Worm (Caenorhabditis elegans) whole organism, young adult: Measurements from ENCODE around the gene C16D9.9.

Source experiments
- F49E8.2 ChIP-seq: sonication (generic microtip); optimal IDR thresholded peaks from 3 replicates; lab custom pipeline; 2017; ENCODE audit warnings: missing genetic modification characterization, mild to moderate bottlenecking, missing compliant biosample characterization, antibody characterized with exemption, moderate library complexity; ENCODE audit not compliant: insufficient read depth
- ama-1 ChIP-seq, 3 experiments: fragments of 150-350 bp in 1 of 3; sonication (generic microtip) in 2 of 3; optimal IDR thresholded peaks; 2 replicates each; lab custom pipeline; 2014 to 2018; ENCODE audit warnings: missing biosample characterization in 2 of 3, missing genetic modification characterization in 2 of 3, missing genetic modification reagents in 2 of 3
- ceh-58 ChIP-seq: fragments of 200-800 bp; sonication (Bioruptor generic); IDR thresholded peaks from 2 replicates; pipeline ENCODE4 v1.3.6; 2022; ENCODE audit warnings: missing genetic modification characterization, missing compliant biosample characterization
- dpl-1 ChIP-seq: fragments of 150-350 bp; optimal IDR thresholded peaks from 2 replicates; lab custom pipeline; 2014; ENCODE audit warnings: missing biosample characterization, missing genetic modification reagents, missing genetic modification characterization
- pha-4 ChIP-seq: fragments of 150-350 bp; sonication (generic microtip); optimal IDR thresholded peaks from 2 replicates; lab custom pipeline; 2014; ENCODE audit warnings: missing biosample characterization, missing genetic modification reagents, missing genetic modification characterization
- sdz-38 ChIP-seq: sonication (generic microtip); optimal IDR thresholded peaks from 2 replicates; lab custom pipeline; 2016; ENCODE audit warnings: missing genotype, missing genetic modification characterization, missing compliant biosample characterization
- sea-2 ChIP-seq: fragments of 200-800 bp; sonication (Bioruptor generic); IDR thresholded peaks from 2 replicates; pipeline ENCODE4 v1.3.6; 2022; ENCODE audit warnings: missing genetic modification characterization, missing compliant biosample characterization

ce11 chrV:8263941-8264340, at the start of gene C16D9.9:
- TF ChIP-seq F49E8.2 (tag; lab: Kevin White, UChicago) (no peak), ama-1 (optimal IDR thresholded peaks at IDR 0.05; lab: Kevin White, UChicago) (no peak), ama-1 (GFP tag; optimal IDR thresholded peaks at IDR 0.05; lab: Kevin White, UChicago) (no peak), sea-2 (GFP tag; lab: Robert Waterston, UW) (no peak), pha-4 (tag; lab: Kevin White, UChicago) (no peak), dpl-1 (no peak), ceh-58 (no peak), sdz-38 (tag; lab: Kevin White, UChicago) (no peak)
